Worm (Caenorhabditis elegans) whole organism, young adult: ENCODE results near the gene tlp-1.

Source experiments
- B0019.2 ChIP-seq: fragments of 200-800 bp; sonication (Bioruptor generic); conservative IDR thresholded peaks from 2 replicates; pipeline ENCODE4 v1.3.6; 2022; ENCODE audit warnings: missing genetic modification reagents, missing genetic modification characterization, missing compliant biosample characterization
- B0261.1 ChIP-seq: sonication (generic microtip); optimal IDR thresholded peaks from 2 replicates; lab custom pipeline; 2016; ENCODE audit warnings: mild to moderate bottlenecking, missing genetic modification characterization, moderate library complexity, missing compliant biosample characterization
- F23B12.7 ChIP-seq: sonication (generic microtip); optimal IDR thresholded peaks from 2 replicates; lab custom pipeline; 2017; ENCODE audit warnings: missing genetic modification characterization, mild to moderate bottlenecking, missing compliant biosample characterization, antibody characterized with exemption, moderate library complexity; ENCODE audit not compliant: insufficient read depth
- F33H1.4 ChIP-seq: fragments of 200-800 bp; sonication (Bioruptor generic); IDR thresholded peaks from 2 replicates; pipeline ENCODE4 v1.3.6; 2022; ENCODE audit warnings: missing genetic modification reagents, missing genetic modification characterization, missing compliant biosample characterization
- K11D2.4 ChIP-seq: fragments of 200-800 bp; sonication (Bioruptor generic); IDR thresholded peaks from 2 replicates; pipeline ENCODE4 v1.3.6; 2022; ENCODE audit warnings: missing genetic modification reagents, missing genetic modification characterization, missing compliant biosample characterization
- T26A5.8 ChIP-seq: sonication (generic microtip); optimal IDR thresholded peaks from 2 replicates; lab custom pipeline; 2016; ENCODE audit warnings: missing genetic modification characterization, missing compliant biosample characterization
- Y53F4B.3 ChIP-seq: fragments of 200-800 bp; sonication (Bioruptor generic); IDR thresholded peaks from 2 replicates; pipeline ENCODE4 v1.3.6; 2022; ENCODE audit warnings: missing genetic modification reagents, missing genetic modification characterization, missing compliant biosample characterization
- Y79H2A.3 ChIP-seq: fragments of 200-800 bp; sonication (Bioruptor generic); conservative IDR thresholded peaks from 2 replicates; pipeline ENCODE4 v1.3.6; 2022; ENCODE audit warnings: missing genetic modification reagents, missing genetic modification characterization, missing compliant biosample characterization
- aptf-2 ChIP-seq: fragments of 200-800 bp; sonication (Bioruptor generic); conservative IDR thresholded peaks from 2 replicates; pipeline ENCODE4 v1.3.6; 2022; ENCODE audit warnings: missing genetic modification reagents, missing genetic modification characterization, missing compliant biosample characterization
- bed-2 ChIP-seq: fragments of 200-800 bp; sonication (Bioruptor generic); IDR thresholded peaks from 2 replicates; pipeline ENCODE4 v1.3.6; 2022; ENCODE audit warnings: missing genetic modification reagents, missing genetic modification characterization, missing compliant biosample characterization
- ceh-91 ChIP-seq: fragments of 200-800 bp; sonication (Bioruptor generic); IDR thresholded peaks from 2 replicates; pipeline ENCODE4 v1.3.6; 2022; ENCODE audit warnings: missing genetic modification reagents, missing genetic modification characterization, missing compliant biosample characterization
- egl-44 ChIP-seq: fragments of 200-800 bp; sonication (Bioruptor generic); IDR thresholded peaks from 2 replicates; pipeline ENCODE4 v1.3.6; 2022; ENCODE audit warnings: missing genetic modification reagents, missing genetic modification characterization, missing compliant biosample characterization
- ets-4 ChIP-seq: fragments of 200-800 bp; sonication (Bioruptor generic); optimal IDR thresholded peaks from 2 replicates; lab custom pipeline; 2018; ENCODE audit warnings: mild to moderate bottlenecking, missing genetic modification characterization, missing compliant biosample characterization
- gei-17 ChIP-seq: fragments of 200-800 bp; sonication (Bioruptor generic); optimal IDR thresholded peaks from 2 replicates; lab custom pipeline; 2018; ENCODE audit warnings: mild to moderate bottlenecking, missing genetic modification characterization, missing compliant biosample characterization
- hrde-1 ChIP-seq: sonication (generic microtip); optimal IDR thresholded peaks from 2 replicates; lab custom pipeline; 2016; ENCODE audit warnings: missing genetic modification characterization, mild to moderate bottlenecking, missing compliant biosample characterization, moderate library complexity, missing genotype, missing genetic modification reagents, borderline replicate concordance
- let-607 ChIP-seq, 2 experiments: fragments of 200-800 bp in 1 of 2; sonication (Bioruptor generic) in 1 of 2; sonication (generic microtip) in 1 of 2; optimal IDR thresholded peaks; 2 replicates each; lab custom pipeline; 2016 to 2018; ENCODE audit warnings: mild to moderate bottlenecking in 2 of 2, missing compliant biosample characterization in 2 of 2, missing genetic modification characterization in 2 of 2, moderate library complexity in 2 of 2, missing genotype in 1 of 2
- lir-1 ChIP-seq: fragments of 200-800 bp; sonication (Bioruptor generic); conservative IDR thresholded peaks from 2 replicates; pipeline ENCODE4 v1.3.6; 2022; ENCODE audit warnings: missing genetic modification reagents, missing genetic modification characterization, missing compliant biosample characterization
- lsl-1 ChIP-seq: fragments of 200-800 bp; sonication (Bioruptor generic); optimal IDR thresholded peaks from 2 replicates; lab custom pipeline; 2018; ENCODE audit warnings: mild to moderate bottlenecking, missing genetic modification characterization, moderate library complexity, missing compliant biosample characterization
- lsy-27 ChIP-seq: sonication (generic microtip); optimal IDR thresholded peaks from 2 replicates; lab custom pipeline; 2017; ENCODE audit warnings: missing genetic modification characterization, mild to moderate bottlenecking, missing compliant biosample characterization, antibody characterized with exemption, missing genotype, borderline replicate concordance; ENCODE audit not compliant: insufficient read depth
- madf-10 ChIP-seq: sonication (generic microtip); optimal IDR thresholded peaks from 2 replicates; lab custom pipeline; 2016; ENCODE audit warnings: mild to moderate bottlenecking, missing genetic modification characterization, missing compliant biosample characterization
- nfya-2 ChIP-seq: fragments of 200-800 bp; sonication (Bioruptor generic); IDR thresholded peaks from 2 replicates; pipeline ENCODE4 v1.3.6; 2022; ENCODE audit warnings: missing genetic modification reagents, missing genetic modification characterization, missing compliant biosample characterization
- nhr-80 ChIP-seq: sonication (generic microtip); optimal IDR thresholded peaks from 2 replicates; lab custom pipeline; 2016; ENCODE audit warnings: missing genetic modification characterization, missing compliant biosample characterization
- nhr-90 ChIP-seq: sonication (generic microtip); optimal IDR thresholded peaks from 2 replicates; lab custom pipeline; 2016; ENCODE audit warnings: missing genotype, mild to moderate bottlenecking, missing genetic modification characterization, missing compliant biosample characterization
- pha-4 ChIP-seq: fragments of 150-350 bp; sonication (generic microtip); optimal IDR thresholded peaks from 2 replicates; lab custom pipeline; 2014; ENCODE audit warnings: missing biosample characterization, missing genetic modification reagents, missing genetic modification characterization
- rcor-1 ChIP-seq: fragments of 200-800 bp; sonication (Bioruptor generic); IDR thresholded peaks from 2 replicates; pipeline ENCODE4 v1.3.6; 2022; ENCODE audit warnings: missing genetic modification reagents, missing genetic modification characterization, missing compliant biosample characterization
- snpc-1.1 ChIP-seq: sonication (generic microtip); optimal IDR thresholded peaks from 2 replicates; lab custom pipeline; 2017; ENCODE audit warnings: missing genetic modification characterization, mild to moderate bottlenecking, missing compliant biosample characterization, antibody characterized with exemption, moderate library complexity, missing genotype, missing genetic modification reagents; ENCODE audit not compliant: insufficient read depth
- snpc-1.3 ChIP-seq: sonication (generic microtip); optimal IDR thresholded peaks from 2 replicates; lab custom pipeline; 2017; ENCODE audit warnings: missing genetic modification characterization, mild to moderate bottlenecking, missing compliant biosample characterization, antibody characterized with exemption, moderate library complexity, missing genotype, missing genetic modification reagents; ENCODE audit not compliant: insufficient read depth
- snpc-4 ChIP-seq, 5 experiments: fragments of 150-350 bp in 1 of 5; sonication (generic microtip) in 4 of 5; optimal IDR thresholded peaks; 2 replicates each; lab custom pipeline; 2014 to 2018; ENCODE audit warnings: missing genetic modification characterization in 5 of 5, missing biosample characterization in 3 of 5, antibody characterized with exemption in 2 of 5, mild to moderate bottlenecking in 2 of 5, missing compliant biosample characterization in 2 of 5, missing genotype in 2 of 5, moderate library complexity in 2 of 5, missing genetic modification reagents in 1 of 5
- somi-1 ChIP-seq: fragments of 200-800 bp; sonication (Bioruptor generic); optimal IDR thresholded peaks from 2 replicates; lab custom pipeline; 2018; ENCODE audit warnings: mild to moderate bottlenecking, missing genetic modification characterization, missing compliant biosample characterization
- sptf-2 ChIP-seq: fragments of 200-800 bp; sonication (Bioruptor generic); optimal IDR thresholded peaks from 2 replicates; lab custom pipeline; 2018; ENCODE audit warnings: mild to moderate bottlenecking, missing genetic modification characterization, missing compliant biosample characterization
- tbp1 ChIP-seq: fragments of 200-800 bp; sonication (Bioruptor generic); optimal IDR thresholded peaks from 2 replicates; lab custom pipeline; 2018; ENCODE audit warnings: mild to moderate bottlenecking, missing genetic modification characterization, missing compliant biosample characterization
- tbx-9 ChIP-seq: sonication (generic microtip); optimal IDR thresholded peaks from 2 replicates; lab custom pipeline; 2016; ENCODE audit warnings: borderline replicate concordance, missing genetic modification characterization, inconsistent platforms, missing compliant biosample characterization
- ztf-6 ChIP-seq: fragments of 200-800 bp; sonication (Bioruptor generic); IDR thresholded peaks from 2 replicates; pipeline ENCODE4 v1.3.6; 2022; ENCODE audit warnings: missing genetic modification reagents, missing genetic modification characterization, missing compliant biosample characterization

Gene tlp-1

ce11 chrIV:13727865-13728264, 24.0 kb upstream of the tlp-1 start:
- TF ChIP-seq nhr-80 (peak; percentile 36), aptf-2 (GFP tag; lab: Robert Waterston, UW) (no peak)

DNA sequence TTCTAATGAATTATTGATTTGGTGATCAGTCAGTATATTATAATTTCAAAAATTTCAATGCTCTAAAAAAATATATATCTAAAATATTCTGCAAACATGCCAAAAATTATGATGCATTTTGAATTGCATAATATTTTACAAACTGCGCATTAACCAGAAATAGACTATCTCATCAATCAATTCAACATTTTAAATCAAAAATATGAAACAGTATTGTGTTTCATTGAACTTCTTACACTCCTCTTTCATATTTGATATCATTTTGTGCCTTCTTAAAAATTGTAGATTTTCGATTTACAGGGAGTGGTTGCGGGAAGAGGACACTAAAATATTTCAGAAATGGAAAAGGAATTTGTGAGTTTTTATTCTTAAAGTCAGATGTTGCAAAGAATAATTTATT, 22.7 kb upstream of the tlp-1 start, which contains the start of gene ent-4:
Gene ent-4, plus strand, starts transcription at position 301 of the 400 bp plus-strand sequence.
- TF ChIP-seq bed-2 (GFP tag; lab: Robert Waterston, UW), result no peak

- peak; percentile 52 for TF ChIP-seq ets-4
- TF ChIP-seq nhr-80, result peak; percentile 100
- TF ChIP-seq rcor-1 (GFP tag; lab: Robert Waterston, UW), result no peak
- peak; percentile 64 to 73 for TF ChIP-seq let-607 (tag; optimal IDR thresholded peaks at IDR 0.05; lab: Kevin White, UChicago)
- peak; percentile 36 for TF ChIP-seq tbp1 (GFP tag; lab: Kevin White, UChicago)
- TF ChIP-seq Y53F4B.3 (GFP tag; lab: Robert Waterston, UW), result no peak
- TF ChIP-seq snpc-1.1 (tag; lab: Kevin White, UChicago), result no peak
- TF ChIP-seq snpc-4 (GFP tag; optimal IDR thresholded peaks at IDR 0.05; lab: Kevin White, UChicago), result no peak
- TF ChIP-seq snpc-4 (tag; optimal IDR thresholded peaks at IDR 0.05; lab: Kevin White, UChicago), result peak in 2 of 4 experiments; percentile 16 to 18
- no peak for TF ChIP-seq B0019.2 (GFP tag; lab: Robert Waterston, UW)
- peak; percentile 49 for TF ChIP-seq pha-4 (tag; lab: Kevin White, UChicago)
- peak; percentile 19 for TF ChIP-seq nhr-90
- no peak for TF ChIP-seq tbx-9 (tag; lab: Kevin White, UChicago)
- TF ChIP-seq madf-10 (tag; lab: Kevin White, UChicago), result peak; percentile 30
- no peak for TF ChIP-seq K11D2.4 (GFP tag; lab: Robert Waterston, UW)
- TF ChIP-seq sptf-2 (GFP tag; lab: Kevin White, UChicago), result peak; percentile 80
- no peak for TF ChIP-seq somi-1
Measured at ce11 chrIV:13725201-13725600, 21.3 kb upstream of the tlp-1 start.

DNA sequence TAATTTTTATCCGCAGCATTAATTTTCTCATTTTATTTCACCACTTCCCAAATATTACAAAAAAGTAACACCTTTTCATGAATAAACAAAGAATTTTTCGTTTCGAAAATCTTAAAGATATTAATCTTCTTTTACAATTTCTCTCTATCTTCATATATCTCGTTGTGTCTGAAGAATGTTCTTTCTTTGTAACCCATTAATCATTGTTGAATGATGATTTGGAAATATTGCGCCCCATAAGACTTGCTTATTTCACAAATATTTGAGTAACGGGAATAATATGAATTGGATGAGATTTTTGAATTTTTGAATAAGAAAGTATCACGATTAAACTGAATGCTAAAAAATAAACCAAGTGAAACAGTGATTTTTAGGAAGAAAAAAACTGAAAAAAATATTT, 17.1 kb upstream of the tlp-1 start:
- TF ChIP-seq hrde-1 (tag; lab: Kevin White, UChicago) (no peak), F33H1.4 (GFP tag; lab: Robert Waterston, UW) (no peak), lsy-27 (tag; lab: Kevin White, UChicago) (no peak), T26A5.8 (tag; lab: Kevin White, UChicago) (no peak), B0261.1 (tag; lab: Kevin White, UChicago) (no peak), Y79H2A.3 (GFP tag; lab: Robert Waterston, UW) (no peak), ztf-6 (no peak), nfya-2 (GFP tag; lab: Robert Waterston, UW) (no peak), snpc-1.3 (tag; lab: Kevin White, UChicago) (no peak), ceh-91 (no peak), F23B12.7 (tag; lab: Kevin White, UChicago) (no peak), lsl-1 (GFP tag; lab: Kevin White, UChicago) (no peak), lir-1 (GFP tag; lab: Robert Waterston, UW) (no peak), pha-4 (tag; lab: Kevin White, UChicago) (no peak), egl-44 (GFP tag; lab: Robert Waterston, UW) (no peak), tbp1 (GFP tag; lab: Kevin White, UChicago) (no peak), gei-17 (GFP tag; lab: Kevin White, UChicago) (no peak)
- TF ChIP-seq, all 124 proteins: peak for 0
